Worm (Caenorhabditis elegans) whole organism, L4 larva: ENCODE data around the gene srz-44.
"Not testable (repeated sequence)": the region's sequence is repeated elsewhere in the genome, so short reads cannot be mapped to it uniquely, and the experiment has no call there.

Experiments
- lin-29 ChIP-seq: fragments of 200-800 bp; sonication (Bioruptor generic); IDR thresholded peaks from 2 replicates; pipeline ENCODE4 v1.3.6; 2022; ENCODE audit warnings: missing genetic modification reagents, missing genetic modification characterization, missing compliant biosample characterization
- nhr-6 ChIP-seq: fragments of 150-350 bp; optimal IDR thresholded peaks from 2 replicates; lab custom pipeline; 2014; ENCODE audit warnings: missing biosample characterization, missing genetic modification characterization
- nhr-77 ChIP-seq: fragments of 150-350 bp; optimal IDR thresholded peaks from 2 replicates; lab custom pipeline; 2014; ENCODE audit warnings: missing biosample characterization, missing genetic modification characterization
- skn-1 ChIP-seq: fragments of 150-350 bp; optimal IDR thresholded peaks from 2 replicates; lab custom pipeline; 2014; ENCODE audit warnings: missing biosample characterization, missing genetic modification characterization
- unc-62 ChIP-seq, 3 experiments: fragments of 150-350 bp in 1 of 3; sonication (generic microtip); optimal IDR thresholded peaks in 2 of 3; peaks in 1 of 3; 1 replicate in 1 of 3; 2 replicates in 2 of 3; lab custom pipeline; 2014 to 2017; ENCODE audit warnings: missing biosample characterization in 3 of 3, missing genetic modification characterization in 3 of 3, missing genetic modification reagents in 3 of 3, missing genotype in 1 of 3

ce11 chrV:15599762-15600161, 39.0 kb downstream of the srz-44 start, which contains the start of gene B0391.14:
- not testable (repeated sequence) for TF ChIP-seq lin-29 (GFP tag; lab: Robert Waterston, UW); nhr-6 (tag; lab: Kevin White, UChicago); nhr-77 (tag; lab: Kevin White, UChicago); skn-1 (tag; lab: Kevin White, UChicago); unc-62 (GFP tag; optimal IDR thresholded peaks at IDR 0.05 in 1 of 2; lab: Kevin White, UChicago); unc-62 (tag; optimal IDR thresholded peaks at IDR 0.05; lab: Kevin White, UChicago)
